Worm (Caenorhabditis elegans) whole organism, early embryonic: ENCODE results near the gene W02B12.13.

Source experiments
- ama-1 ChIP-seq: fragments of 150-350 bp; optimal IDR thresholded peaks from 2 replicates; lab custom pipeline; 2014
- ets-7 ChIP-seq: sonication (generic microtip); optimal IDR thresholded peaks from 2 replicates; lab custom pipeline; 2016; ENCODE audit warnings: missing genotype, missing genetic modification characterization, missing compliant biosample characterization
- flt-1 ChIP-seq: fragments of 200-800 bp; sonication (Bioruptor generic); IDR thresholded peaks from 2 replicates; pipeline ENCODE4 v1.3.6; 2022; ENCODE audit warnings: missing genetic modification characterization, missing compliant biosample characterization
- hmbx-1 ChIP-seq: sonication (generic microtip); optimal IDR thresholded peaks from 2 replicates; lab custom pipeline; 2016; ENCODE audit warnings: mild to moderate bottlenecking, missing genetic modification characterization, missing compliant biosample characterization
- hmg-4 ChIP-seq: fragments of 200-800 bp; sonication (Bioruptor generic); optimal IDR thresholded peaks from 2 replicates; lab custom pipeline; 2018; ENCODE audit warnings: mild to moderate bottlenecking, missing genetic modification characterization, missing compliant biosample characterization
- hnd-1 ChIP-seq: sonication (generic microtip); optimal IDR thresholded peaks from 2 replicates; lab custom pipeline; 2016; ENCODE audit warnings: missing genetic modification characterization, missing compliant biosample characterization
- pes-1 ChIP-seq: fragments of 200-800 bp; sonication (Bioruptor generic); IDR thresholded peaks from 2 replicates; pipeline ENCODE4 v1.3.6; 2022; ENCODE audit warnings: missing genetic modification reagents, missing genetic modification characterization, missing compliant biosample characterization
- sea-1 ChIP-seq: fragments of 200-800 bp; sonication (Bioruptor generic); conservative IDR thresholded peaks from 2 replicates; pipeline ENCODE4 v1.3.6; 2022; ENCODE audit warnings: missing genetic modification characterization, missing compliant biosample characterization
- tbx-37 ChIP-seq: fragments of 200-800 bp; sonication (Bioruptor generic); conservative IDR thresholded peaks from 2 replicates; pipeline ENCODE4 v1.3.6; 2022; ENCODE audit warnings: missing genetic modification reagents, missing genetic modification characterization, missing compliant biosample characterization
- tra-4 ChIP-seq: sonication (generic microtip); optimal IDR thresholded peaks from 2 replicates; lab custom pipeline; 2017; ENCODE audit warnings: missing genetic modification characterization, missing compliant biosample characterization

- TF ChIP-seq ama-1 (lab: Kevin White, UChicago), result no peak
- TF ChIP-seq hmbx-1, result no peak
- TF ChIP-seq pes-1 (GFP tag; lab: Robert Waterston, UW), result no peak
- no peak for TF ChIP-seq tra-4 (tag; lab: Kevin White, UChicago)
- no peak for TF ChIP-seq flt-1 (GFP tag; lab: Robert Waterston, UW)
- no peak for TF ChIP-seq hmg-4 (GFP tag; lab: Kevin White, UChicago)
- no peak for TF ChIP-seq sea-1
- TF ChIP-seq hnd-1 (tag; lab: Kevin White, UChicago), result no peak
- TF ChIP-seq tbx-37, result no peak
- no peak for TF ChIP-seq ets-7 (tag; lab: Kevin White, UChicago)
Observed at ce11 chrII:11424032-11424431, 21.0 kb upstream of the W02B12.13 start.
